Worm (Caenorhabditis elegans): Measurements from ENCODE around the gene fipr-4.

- no peak for TF ChIP-seq snpc-4 (GFP tag; optimal IDR thresholded peaks at IDR 0.05)
- peak in 2 of 4 experiments; percentile 35 to 49 for TF ChIP-seq snpc-4 (tag; optimal IDR thresholded peaks at IDR 0.05)
- TF ChIP-seq tbp1 (GFP tag; optimal IDR thresholded peaks at IDR 0.05), result peak; percentile 44
- no peak for TF ChIP-seq sdz-38 (tag; optimal IDR thresholded peaks at IDR 0.05)
- peak; percentile 24; the same call in 1 of the 2 replicates for TF ChIP-seq madf-6 (GFP tag; IDR thresholded peaks at IDR 0.05)
- TF ChIP-seq ama-1 (optimal IDR thresholded peaks at IDR 0.05), result no peak
- TF ChIP-seq ama-1 (GFP tag; optimal IDR thresholded peaks at IDR 0.05), result no peak
- TF ChIP-seq hmg-1.2 (GFP tag; IDR thresholded peaks at IDR 0.05), result peak; percentile 32; the same call in 1 of the 2 replicates
- TF ChIP-seq nfya-2 (GFP tag; IDR thresholded peaks at IDR 0.05), result no peak
- no peak for TF ChIP-seq gei-17 (GFP tag; optimal IDR thresholded peaks at IDR 0.05)
- TF ChIP-seq ets-4 (GFP tag; optimal IDR thresholded peaks at IDR 0.05), result no peak
- TF ChIP-seq unc-62 (GFP tag; optimal IDR thresholded peaks at IDR 0.05), result no peak
- no peak for TF ChIP-seq B0035.1 (tag; optimal IDR thresholded peaks at IDR 0.05)
- no peak for TF ChIP-seq tbx-9 (tag; optimal IDR thresholded peaks at IDR 0.05; ENCODE audit: borderline replicate concordance)
- no peak for TF ChIP-seq egl-18 (GFP tag; IDR thresholded peaks at IDR 0.05)
- no peak for TF ChIP-seq mel-28 (tag; optimal IDR thresholded peaks at IDR 0.05; ENCODE audit: borderline replicate concordance)
These were observed 23.4 kb downstream of the fipr-4 start, which contains the start of the genes ZK856.19 and ZK856.11 for ce11 chrV:10204863-10205338.

Measured in whole organism, young adult.